Worm (Caenorhabditis elegans) whole organism, mixed stage, embryonic: ENCODE data around the gene Y66D12A.19.

Experiments used
- M03D4.4 ChIP-seq: sonication (generic microtip); optimal IDR thresholded peaks from 2 replicates; lab custom pipeline; 2017; ENCODE audit warnings: mild to moderate bottlenecking, missing genetic modification characterization, missing compliant biosample characterization
- bed-3 ChIP-seq: fragments of 200-800 bp; sonication (Bioruptor generic); optimal IDR thresholded peaks from 3 replicates; lab custom pipeline; 2018; ENCODE audit warnings: mild to moderate bottlenecking, missing genetic modification characterization, moderate library complexity, missing compliant biosample characterization
- blmp-1 ChIP-seq: fragments of 150-350 bp; optimal IDR thresholded peaks from 2 replicates; lab custom pipeline; 2014; ENCODE audit warnings: missing biosample characterization, missing genetic modification characterization
- ceh-39 ChIP-seq: fragments of 150-350 bp; optimal IDR thresholded peaks from 2 replicates; lab custom pipeline; 2014; ENCODE audit warnings: missing biosample characterization, missing genetic modification characterization
- ceh-83 ChIP-seq: fragments of 200-800 bp; sonication (Bioruptor generic); optimal IDR thresholded peaks from 2 replicates; lab custom pipeline; 2018; ENCODE audit warnings: mild to moderate bottlenecking, missing genetic modification characterization, missing compliant biosample characterization
- ces-1 ChIP-seq: fragments of 150-350 bp; optimal IDR thresholded peaks from 2 replicates; lab custom pipeline; 2014; ENCODE audit warnings: missing biosample characterization, missing genetic modification reagents, missing genetic modification characterization
- drap-1 ChIP-seq: fragments of 200-800 bp; sonication (Bioruptor generic); optimal IDR thresholded peaks from 3 replicates; lab custom pipeline; 2018; ENCODE audit warnings: mild to moderate bottlenecking, missing genetic modification characterization, missing compliant biosample characterization
- elt-1 ChIP-seq: sonication (generic microtip); optimal IDR thresholded peaks from 2 replicates; lab custom pipeline; 2017; ENCODE audit warnings: missing genetic modification characterization, mild to moderate bottlenecking, missing compliant biosample characterization, antibody characterized with exemption, moderate library complexity, borderline replicate concordance; ENCODE audit not compliant: insufficient read depth
- lin-13 ChIP-seq: fragments of 150-350 bp; optimal IDR thresholded peaks from 2 replicates; lab custom pipeline; 2014; ENCODE audit warnings: missing biosample characterization, missing genetic modification characterization
- lin-32 ChIP-seq: fragments of 200-800 bp; sonication (Bioruptor generic); optimal IDR thresholded peaks from 2 replicates; lab custom pipeline; 2018; ENCODE audit warnings: mild to moderate bottlenecking, missing genetic modification characterization, missing compliant biosample characterization
- lsy-2 ChIP-seq: fragments of 150-350 bp; optimal IDR thresholded peaks from 2 replicates; lab custom pipeline; 2014; ENCODE audit warnings: missing biosample characterization, missing genetic modification characterization
- mab-5 ChIP-seq: fragments of 150-350 bp; optimal IDR thresholded peaks from 2 replicates; lab custom pipeline; 2014; ENCODE audit warnings: missing biosample characterization, missing genetic modification characterization
- mep-1 ChIP-seq: fragments of 150-350 bp; optimal IDR thresholded peaks from 2 replicates; lab custom pipeline; 2017; ENCODE audit warnings: missing biosample characterization, missing genetic modification reagents, missing genetic modification characterization, inconsistent platforms
- mls-2 ChIP-seq: sonication (generic microtip); optimal IDR thresholded peaks from 2 replicates; lab custom pipeline; 2016; ENCODE audit warnings: mild to moderate bottlenecking, missing genetic modification characterization, moderate library complexity, missing compliant biosample characterization
- nhr-12 ChIP-seq: fragments of 150-350 bp; optimal IDR thresholded peaks from 2 replicates; lab custom pipeline; 2014; ENCODE audit warnings: missing biosample characterization, missing genetic modification characterization
- nhr-2 ChIP-seq: fragments of 150-350 bp; optimal IDR thresholded peaks from 2 replicates; lab custom pipeline; 2014; ENCODE audit warnings: missing biosample characterization, missing genetic modification characterization
- nhr-237 ChIP-seq: fragments of 150-350 bp; optimal IDR thresholded peaks from 2 replicates; lab custom pipeline; 2014; ENCODE audit warnings: missing biosample characterization, missing genetic modification characterization
- nhr-28 ChIP-seq: fragments of 150-350 bp; optimal IDR thresholded peaks from 2 replicates; lab custom pipeline; 2014; ENCODE audit warnings: missing biosample characterization, missing genetic modification characterization
- nhr-76 ChIP-seq: sonication (generic microtip); optimal IDR thresholded peaks from 2 replicates; lab custom pipeline; 2017; ENCODE audit warnings: missing biosample characterization, missing genetic modification characterization
- pha-4 ChIP-seq: fragments of 150-350 bp; optimal IDR thresholded peaks from 2 replicates; lab custom pipeline; 2018; ENCODE audit warnings: missing biosample characterization, missing genetic modification reagents, missing genetic modification characterization
- sem-2 ChIP-seq: fragments of 200-800 bp; sonication (Bioruptor generic); optimal IDR thresholded peaks from 2 replicates; lab custom pipeline; 2018; ENCODE audit warnings: mild to moderate bottlenecking, missing genetic modification characterization, missing compliant biosample characterization
- snpc-4 ChIP-seq: fragments of 150-350 bp; optimal IDR thresholded peaks from 2 replicates; lab custom pipeline; 2014; ENCODE audit warnings: missing biosample characterization, missing genetic modification characterization
- sptf-1 ChIP-seq: sonication (generic microtip); optimal IDR thresholded peaks from 2 replicates; lab custom pipeline; 2017; ENCODE audit warnings: mild to moderate bottlenecking, missing genetic modification characterization, moderate library complexity, missing compliant biosample characterization
- tbx-8 ChIP-seq: fragments of 200-800 bp; sonication (Bioruptor generic); optimal IDR thresholded peaks from 2 replicates; lab custom pipeline; 2018; ENCODE audit warnings: mild to moderate bottlenecking, missing genetic modification characterization, moderate library complexity, missing compliant biosample characterization
- unc-39 ChIP-seq: fragments of 150-350 bp; optimal IDR thresholded peaks from 2 replicates; lab custom pipeline; 2014; ENCODE audit warnings: missing biosample characterization, missing genetic modification characterization
- unc-62 ChIP-seq: fragments of 150-350 bp; optimal IDR thresholded peaks from 2 replicates; lab custom pipeline; 2014; ENCODE audit warnings: missing biosample characterization, missing genetic modification reagents, missing genetic modification characterization
- zip-8 ChIP-seq: fragments of 150-350 bp; optimal IDR thresholded peaks from 2 replicates; lab custom pipeline; 2014; ENCODE audit warnings: missing biosample characterization, missing genetic modification characterization

Gene Y66D12A.19

DNA sequence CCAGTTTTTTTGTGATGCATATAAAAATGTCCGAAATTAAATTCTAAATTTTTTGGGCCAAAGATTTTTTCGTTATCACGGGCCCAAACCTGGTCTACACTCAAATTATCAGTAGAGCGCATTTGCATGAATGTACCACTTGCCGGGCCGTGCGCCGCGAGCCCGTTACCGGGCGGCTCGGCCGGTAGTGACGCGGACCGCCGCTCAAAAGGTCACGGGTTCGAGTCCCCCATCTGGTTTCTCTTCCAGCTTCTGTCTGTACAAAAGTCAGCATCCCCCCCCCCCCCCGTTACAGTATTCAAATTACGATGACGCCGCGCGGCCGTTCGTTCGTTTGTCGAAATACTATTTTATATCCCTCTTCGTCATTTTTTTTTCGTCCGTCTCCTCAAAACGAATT lies 31.6 kb upstream of the Y66D12A.19 start:
- TF ChIP-seq zip-8 (tag; lab: Kevin White, UChicago) (no peak), ces-1 (no peak), lin-32 (no peak), nhr-2 (no peak), nhr-12 (tag; lab: Kevin White, UChicago) (no peak), elt-1 (tag; lab: Kevin White, UChicago) (no peak), ceh-83 (GFP tag; lab: Kevin White, UChicago) (no peak), ceh-39 (tag; lab: Kevin White, UChicago) (no peak), snpc-4 (tag; lab: Kevin White, UChicago) (no peak), sem-2 (no peak)
- TF ChIP-seq, all 35 proteins: peak for 0

DNA sequence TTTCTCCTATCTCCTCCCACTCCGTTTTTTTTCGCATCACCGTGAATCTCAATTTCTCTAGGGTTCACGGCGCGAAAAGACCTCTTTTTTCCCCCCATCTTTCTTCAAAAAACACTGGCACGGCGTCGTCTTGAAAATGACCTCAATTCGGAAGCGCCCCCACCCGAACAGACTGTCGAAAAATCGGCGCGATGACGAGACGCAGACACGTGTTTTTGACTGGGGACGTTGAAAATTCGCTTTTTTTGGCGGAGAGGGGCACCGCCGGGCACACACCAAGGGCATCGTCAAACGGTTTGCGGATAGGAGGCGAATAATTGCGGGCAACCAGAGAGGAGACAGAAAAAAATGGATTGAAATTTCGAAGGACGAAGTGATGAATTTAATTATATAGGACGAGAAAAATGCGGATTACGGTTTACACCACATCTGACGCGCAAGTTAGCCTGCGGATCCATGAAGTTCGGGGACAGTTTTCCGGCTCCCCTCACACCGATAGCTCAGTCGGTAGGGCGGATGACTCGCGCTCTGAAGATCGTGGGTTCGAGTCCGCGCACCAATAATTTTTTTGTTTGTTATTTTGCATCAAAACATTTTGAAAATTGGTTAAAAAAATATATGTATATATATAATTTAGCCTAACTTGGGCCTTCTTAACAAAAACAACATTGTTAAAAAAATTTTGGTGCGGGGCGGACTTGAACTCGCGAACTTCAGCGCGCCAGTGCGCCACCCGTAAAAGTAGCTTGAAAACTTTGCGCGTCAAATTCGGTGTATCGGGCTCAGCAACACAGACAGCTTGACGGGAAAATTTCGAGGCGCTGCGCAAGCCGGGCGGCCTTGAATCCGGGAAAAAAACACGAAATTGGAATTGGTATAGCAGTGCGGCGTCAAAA lies 30.2 kb upstream of the Y66D12A.19 start:
- no peak for TF ChIP-seq mls-2 (tag; lab: Kevin White, UChicago)
- TF ChIP-seq pha-4: no peak
- TF ChIP-seq lin-13 (tag; lab: Kevin White, UChicago): no peak
- TF ChIP-seq ceh-39 (tag; lab: Kevin White, UChicago): no peak
- no peak for TF ChIP-seq ceh-83 (GFP tag; lab: Kevin White, UChicago)
- TF ChIP-seq lin-32: no peak

DNA sequence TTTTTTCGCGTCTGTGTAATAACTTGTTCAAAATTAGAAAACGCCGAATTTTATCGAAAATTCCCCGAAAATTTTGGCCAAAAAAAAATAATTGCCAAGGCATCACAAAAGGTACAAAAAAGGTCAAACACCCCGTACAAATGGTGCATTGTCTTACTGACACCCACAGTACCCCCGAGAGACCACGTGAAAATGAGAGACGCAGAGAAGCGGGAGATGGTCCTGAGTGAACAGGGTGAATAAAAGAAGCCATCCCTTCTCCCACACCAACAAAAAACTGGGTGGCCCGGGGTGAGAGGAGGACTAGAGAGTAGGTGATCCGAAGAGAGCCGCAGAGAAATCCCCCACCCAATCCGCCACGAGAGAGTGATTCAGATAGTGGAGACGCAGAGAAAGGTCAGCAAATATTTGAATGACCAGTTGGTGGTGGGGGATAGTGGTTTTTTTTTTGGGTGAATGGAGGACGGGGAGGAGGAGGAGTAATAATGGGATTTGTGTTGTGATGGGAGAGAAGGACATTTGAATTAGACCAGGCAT lies 27.5 kb upstream of the Y66D12A.19 start:
- TF ChIP-seq sptf-1 (tag; lab: Kevin White, UChicago) (peak; percentile 1), unc-62 (GFP tag; lab: Kevin White, UChicago) (no peak), lsy-2 (no peak), nhr-76 (tag; lab: Kevin White, UChicago) (no peak), mep-1 (tag; lab: Kevin White, UChicago) (no peak), nhr-2 (peak; percentile 98), mls-2 (tag; lab: Kevin White, UChicago) (peak; percentile 15), ces-1 (peak; percentile 6), bed-3 (GFP tag; lab: Kevin White, UChicago) (no peak), drap-1 (GFP tag; lab: Kevin White, UChicago) (no peak), ceh-39 (tag; lab: Kevin White, UChicago) (peak; percentile 43), M03D4.4 (tag; lab: Kevin White, UChicago) (peak; percentile 3)

DNA sequence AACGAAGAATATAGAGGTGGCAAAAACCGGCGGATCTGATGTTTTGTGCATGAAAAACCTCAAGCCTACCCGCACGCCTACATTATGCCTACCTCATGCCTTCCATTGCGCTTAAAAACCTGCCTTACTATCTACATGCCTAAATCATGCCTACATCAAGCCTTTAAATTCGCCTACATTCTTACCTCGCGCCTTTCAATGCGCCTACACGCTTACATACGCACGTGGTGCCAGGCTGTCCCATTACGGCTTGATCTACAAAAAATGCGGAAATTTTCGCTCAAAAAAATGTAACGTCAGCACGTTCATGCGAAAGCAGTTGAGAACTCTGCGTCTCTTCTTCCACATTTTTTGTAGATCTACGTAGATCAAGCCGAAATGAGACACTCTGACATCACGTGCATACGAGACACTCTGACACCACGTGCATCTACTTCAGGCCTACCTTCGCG lies 24.7 kb upstream of the Y66D12A.19 start, which contains the start of gene fbxa-220:
Gene fbxa-220, minus strand, starts transcription at position 51 of the 452 bp plus-strand sequence.
- TF ChIP-seq nhr-237 (tag; lab: Kevin White, UChicago) (no peak), nhr-76 (tag; lab: Kevin White, UChicago) (no peak), tbx-8 (GFP tag; lab: Kevin White, UChicago) (no peak), pha-4 (no peak), nhr-28 (tag; lab: Kevin White, UChicago) (no peak), lin-32 (no peak), lsy-2 (no peak), nhr-12 (tag; lab: Kevin White, UChicago) (no peak), elt-1 (tag; lab: Kevin White, UChicago) (no peak), nhr-2 (no peak), unc-39 (tag; lab: Kevin White, UChicago) (no peak)
- TF ChIP-seq, all 35 proteins: peak for 0

DNA sequence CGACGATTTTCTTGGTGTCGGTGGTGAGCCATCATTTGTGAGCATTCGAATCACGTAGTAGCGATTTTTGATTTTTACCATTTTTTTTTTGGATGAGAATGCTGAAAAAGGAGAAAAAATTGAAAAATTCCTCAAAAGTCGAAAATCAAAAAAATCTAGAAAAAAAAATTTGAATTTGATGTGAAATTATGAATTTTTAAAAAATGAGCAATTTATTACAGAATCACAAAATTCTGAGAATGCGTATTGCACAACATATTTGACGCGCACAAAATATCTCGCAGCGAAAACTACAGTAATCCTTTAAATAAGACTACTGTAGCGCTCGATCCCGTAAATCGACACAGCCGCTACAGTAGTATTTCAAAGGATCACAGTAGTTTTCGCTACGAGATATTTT lies 21.6 kb upstream of the Y66D12A.19 start, which contains the start of gene popl-5:
Gene popl-5, minus strand, starts transcription at position 101 of the 400 bp plus-strand sequence.
- no peak for TF ChIP-seq nhr-237 (tag; lab: Kevin White, UChicago)
- TF ChIP-seq tbx-8 (GFP tag; lab: Kevin White, UChicago): no peak
- no peak for TF ChIP-seq sptf-1 (tag; lab: Kevin White, UChicago)
- no peak for TF ChIP-seq blmp-1
- no peak for TF ChIP-seq ceh-39 (tag; lab: Kevin White, UChicago)
- TF ChIP-seq mab-5: no peak
- no peak for TF ChIP-seq pha-4
